Fruit fly (Drosophila melanogaster): Measurements from ENCODE around the gene CG6839.
A peak's percentile ranks its signal among the peaks of the same experiment; 100 is the strongest.

The CG6839 gene

DNA sequence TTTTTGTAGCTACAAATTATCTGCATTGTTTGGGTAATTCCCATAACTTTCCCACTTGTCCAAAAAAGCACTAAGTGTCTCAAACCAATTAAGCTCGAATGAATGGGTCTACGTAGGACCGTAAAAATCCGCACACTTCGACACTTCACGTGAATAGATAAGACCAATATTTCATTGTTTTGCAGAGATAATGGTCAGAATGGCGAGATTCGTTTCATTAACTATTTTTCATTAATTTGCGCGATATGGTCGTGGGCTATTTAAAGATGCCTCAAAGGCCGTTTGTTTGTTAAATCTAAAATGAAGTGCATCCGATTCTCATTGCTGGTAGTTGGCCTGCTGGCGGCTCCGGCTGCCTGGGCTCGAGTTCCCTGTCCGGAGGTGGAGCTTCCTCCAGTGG is at the start of gene CG6839:
TSS of gene CG6839 (plus strand) at position 301 of the 400 bp plus-strand sequence.
- TF ChIP-seq CG4496 (GFP tag; IDR thresholded peaks at IDR 0.05) (no peak), CG12605 (GFP tag; IDR thresholded peaks at IDR 0.05) (no peak), CG34367 (tag; optimal IDR thresholded peaks at IDR 0.05) (no peak), CG17806 (tag; optimal IDR thresholded peaks at IDR 0.05) (no peak), Snoo (tag; optimal IDR thresholded peaks at IDR 0.05) (no peak), gl (tag; optimal IDR thresholded peaks at IDR 0.05) (no peak), Pif1B (GFP tag; optimal IDR thresholded peaks at IDR 0.05) (no peak), Ets98B (GFP tag; IDR thresholded peaks at IDR 0.05) (no peak), CG8159 (tag; optimal IDR thresholded peaks at IDR 0.05) (no peak), EcR (GFP tag; optimal IDR thresholded peaks at IDR 0.05) (no peak), CG9948 (tag; optimal IDR thresholded peaks at IDR 0.05) (no peak), CG8301 (tag; optimal IDR thresholded peaks at IDR 0.05) (no peak), rn (GFP tag; IDR thresholded peaks at IDR 0.05) (no peak), D1 (tag; optimal IDR thresholded peaks at IDR 0.05) (no peak)

DNA sequence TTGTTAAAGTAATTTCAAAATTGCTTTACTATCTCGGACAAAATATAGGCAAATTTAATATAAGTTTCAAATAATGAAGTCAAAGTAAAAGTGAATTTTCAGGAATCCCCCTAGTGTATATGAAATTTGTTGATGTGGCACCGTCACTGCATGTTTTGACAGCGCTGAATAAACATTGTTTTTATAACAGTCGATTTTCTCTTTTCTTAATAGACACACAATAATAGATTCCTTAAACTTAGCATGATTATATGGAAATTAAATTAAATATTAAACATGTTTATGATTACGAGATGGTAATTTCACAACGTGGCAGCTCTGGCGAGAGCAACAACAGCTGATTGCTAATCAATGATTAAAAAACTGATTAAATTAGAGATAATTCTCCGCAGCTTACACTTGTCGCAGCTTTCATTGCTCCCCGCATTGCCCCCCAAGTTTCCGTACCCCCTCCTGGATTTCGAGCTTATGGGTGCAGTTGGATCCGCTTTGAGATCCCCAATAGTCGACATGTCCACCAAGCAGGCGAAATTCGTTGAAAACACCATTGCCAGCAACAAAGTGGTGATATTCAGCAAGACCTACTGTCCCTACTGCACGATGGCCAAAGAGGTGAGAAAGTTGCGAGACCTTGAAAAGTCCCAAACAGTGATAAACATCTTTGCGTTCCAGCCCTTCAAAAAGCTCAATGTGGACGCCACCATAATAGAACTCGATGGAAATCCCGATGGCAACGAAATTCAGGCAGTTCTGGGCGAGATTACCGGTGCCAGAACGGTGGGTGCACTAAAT is 48.1 kb upstream of the CG6839 start, which contains the start of gene Grx1:
TSS of gene Grx1 (plus strand) at position 196 of the 792 bp plus-strand sequence.
- TF ChIP-seq CG32121 (GFP tag; IDR thresholded peaks at IDR 0.05): 0 out of 2 replicates have a peak, but pooled peaks have one; percentile 42
- TF ChIP-seq CG17806 (tag; optimal IDR thresholded peaks at IDR 0.05): peak; percentile 38
- TF ChIP-seq CG12605 (GFP tag; IDR thresholded peaks at IDR 0.05): no peak
- no peak for TF ChIP-seq EcR (GFP tag; optimal IDR thresholded peaks at IDR 0.05)
- no peak for TF ChIP-seq fd96Ca (GFP tag; IDR thresholded peaks at IDR 0.05)
- TF ChIP-seq CG4496 (GFP tag; IDR thresholded peaks at IDR 0.05): peak; percentile 35; the same call in 1 of the 3 replicates
- TF ChIP-seq D1 (tag; optimal IDR thresholded peaks at IDR 0.05): no peak
- TF ChIP-seq CG15710 (tag; optimal IDR thresholded peaks at IDR 0.05): peak; percentile 40
- TF ChIP-seq CG9948 (tag; optimal IDR thresholded peaks at IDR 0.05): no peak
- TF ChIP-seq CG8301 (tag; optimal IDR thresholded peaks at IDR 0.05): peak; percentile 51
- TF ChIP-seq CG34367 (tag; optimal IDR thresholded peaks at IDR 0.05): no peak
- no peak for TF ChIP-seq gl (tag; optimal IDR thresholded peaks at IDR 0.05)
- TF ChIP-seq CG10348 (GFP tag; IDR thresholded peaks at IDR 0.05): no peak
- no peak for TF ChIP-seq CG14655 (GFP tag; optimal IDR thresholded peaks at IDR 0.05)
- TF ChIP-seq CG13204 (GFP tag; optimal IDR thresholded peaks at IDR 0.05): no peak
- TF ChIP-seq Ets98B (GFP tag; IDR thresholded peaks at IDR 0.05): peak; percentile 22; the same call in 1 of the 2 replicates
- TF ChIP-seq CG8159 (tag; optimal IDR thresholded peaks at IDR 0.05): peak; percentile 61
- TF ChIP-seq Snoo (tag; optimal IDR thresholded peaks at IDR 0.05): peak; percentile 41
- no peak for TF ChIP-seq Pif1A (GFP tag; optimal IDR thresholded peaks at IDR 0.05)
- TF ChIP-seq rn (GFP tag; IDR thresholded peaks at IDR 0.05): 0 out of 2 replicates have a peak, but pooled peaks have one; percentile 6
- peak; percentile 30 for TF ChIP-seq Pif1B (GFP tag; optimal IDR thresholded peaks at IDR 0.05)

DNA sequence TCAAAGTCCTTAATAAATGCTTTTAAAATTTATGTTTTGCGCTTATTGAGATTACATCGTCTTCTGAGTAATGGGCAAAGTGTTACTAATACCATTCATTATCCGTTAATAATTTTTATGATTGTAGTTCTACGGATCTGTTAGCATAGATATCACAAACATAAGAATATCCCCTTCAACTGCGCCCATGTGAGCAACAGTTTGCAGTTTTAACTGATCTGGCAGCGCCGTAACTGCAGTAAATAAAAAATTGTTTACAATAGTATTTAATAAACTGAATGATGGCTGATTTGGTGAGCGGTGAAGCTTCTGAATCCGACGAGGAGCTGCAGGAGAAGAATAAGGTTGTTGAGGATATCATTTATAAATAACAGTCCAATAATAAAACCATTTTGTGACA is 47.4 kb upstream of the CG6839 start, which contains the start of gene Blos3:
TSS of gene Blos3 (plus strand) at position 198 of the 400 bp plus-strand sequence.
- TF ChIP-seq CG9948 (tag; optimal IDR thresholded peaks at IDR 0.05) (peak; percentile 15), CG15710 (tag; optimal IDR thresholded peaks at IDR 0.05) (peak; percentile 24), rn (GFP tag; IDR thresholded peaks at IDR 0.05) (no peak), CG17806 (tag; optimal IDR thresholded peaks at IDR 0.05) (peak; percentile 32), CG4496 (GFP tag; IDR thresholded peaks at IDR 0.05) (peak; percentile 46; the same call in 2 of the 3 replicates), CG32121 (GFP tag; IDR thresholded peaks at IDR 0.05) (peak; percentile 63), CG34367 (tag; optimal IDR thresholded peaks at IDR 0.05) (no peak), gl (tag; optimal IDR thresholded peaks at IDR 0.05) (no peak), CG14655 (GFP tag; optimal IDR thresholded peaks at IDR 0.05) (no peak), fd96Ca (GFP tag; IDR thresholded peaks at IDR 0.05) (peak; percentile 65; the same call in 2 of the 3 replicates), Ets98B (GFP tag; IDR thresholded peaks at IDR 0.05) (no peak; the same call in 1 of the 2 replicates), Snoo (tag; optimal IDR thresholded peaks at IDR 0.05) (no peak)

DNA sequence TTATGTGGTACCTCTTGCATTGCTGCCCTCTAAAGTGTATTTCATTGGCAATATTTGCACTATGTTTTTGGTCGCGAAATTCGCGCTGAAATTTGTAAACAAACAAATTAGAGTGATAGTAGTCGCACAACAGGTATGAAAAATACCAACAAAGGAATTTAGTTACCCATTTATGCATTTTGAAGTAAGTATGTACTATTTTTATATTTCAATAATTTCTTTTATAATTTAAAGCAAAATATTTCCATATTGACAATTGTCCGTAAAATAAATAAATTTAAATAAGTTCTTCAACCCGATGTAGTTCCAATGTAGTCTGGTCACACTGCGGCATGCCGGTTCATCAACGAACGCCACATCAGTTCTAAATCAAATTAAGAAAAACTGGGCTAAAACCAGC is 44.9 kb upstream of the CG6839 start, which contains the start of the genes Rad9 and Uggt:
TSS of gene Rad9 (minus strand) at position 114 of the 400 bp plus-strand sequence.
TSS of gene Uggt (plus strand) at position 308 of the 400 bp plus-strand sequence.
- TF ChIP-seq CG17806 (tag; optimal IDR thresholded peaks at IDR 0.05) (no peak), Snoo (tag; optimal IDR thresholded peaks at IDR 0.05) (no peak), CG15710 (tag; optimal IDR thresholded peaks at IDR 0.05) (no peak), CG13204 (GFP tag; optimal IDR thresholded peaks at IDR 0.05) (no peak), CG8159 (tag; optimal IDR thresholded peaks at IDR 0.05) (no peak), CG9948 (tag; optimal IDR thresholded peaks at IDR 0.05) (no peak), CG14655 (GFP tag; optimal IDR thresholded peaks at IDR 0.05) (no peak), CG12605 (GFP tag; IDR thresholded peaks at IDR 0.05) (no peak), Pif1A (GFP tag; optimal IDR thresholded peaks at IDR 0.05) (no peak), CG32121 (GFP tag; IDR thresholded peaks at IDR 0.05) (no peak), CG10348 (GFP tag; IDR thresholded peaks at IDR 0.05) (no peak)

DNA sequence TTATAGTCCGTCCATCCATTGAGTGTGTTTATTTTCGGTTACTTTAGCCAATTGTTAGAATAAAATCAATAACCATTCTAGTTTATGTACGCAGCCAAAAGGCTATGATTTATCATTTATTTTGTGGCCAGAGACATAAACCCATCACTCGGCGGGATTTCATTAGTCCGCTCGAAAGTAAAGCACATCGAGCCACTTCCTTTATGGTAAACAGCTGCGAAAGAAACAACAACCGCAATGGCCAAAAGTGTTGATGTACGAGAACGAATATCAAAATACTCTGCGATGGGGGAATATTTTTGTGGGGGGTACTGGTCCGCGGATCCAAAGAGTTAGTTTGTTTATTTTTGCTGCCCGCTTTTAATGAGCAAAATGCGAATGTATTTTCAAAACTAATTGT is 35.8 kb upstream of the CG6839 start:
- TF ChIP-seq CG14655 (GFP tag; optimal IDR thresholded peaks at IDR 0.05) (no peak), EcR (GFP tag; optimal IDR thresholded peaks at IDR 0.05) (no peak), Ets98B (GFP tag; IDR thresholded peaks at IDR 0.05) (no peak), rn (GFP tag; IDR thresholded peaks at IDR 0.05) (no peak), CG8301 (tag; optimal IDR thresholded peaks at IDR 0.05) (no peak), CG8159 (tag; optimal IDR thresholded peaks at IDR 0.05) (no peak), CG4496 (GFP tag; IDR thresholded peaks at IDR 0.05) (no peak), CG17806 (tag; optimal IDR thresholded peaks at IDR 0.05) (no peak), CG34367 (tag; optimal IDR thresholded peaks at IDR 0.05) (no peak), Pif1A (GFP tag; optimal IDR thresholded peaks at IDR 0.05) (no peak), fd96Ca (GFP tag; IDR thresholded peaks at IDR 0.05) (no peak), CG15710 (tag; optimal IDR thresholded peaks at IDR 0.05) (no peak), CG9948 (tag; optimal IDR thresholded peaks at IDR 0.05) (no peak), CG13204 (GFP tag; optimal IDR thresholded peaks at IDR 0.05) (no peak), CG12605 (GFP tag; IDR thresholded peaks at IDR 0.05) (no peak), gl (tag; optimal IDR thresholded peaks at IDR 0.05) (no peak), CG32121 (GFP tag; IDR thresholded peaks at IDR 0.05) (no peak), Pif1B (GFP tag; optimal IDR thresholded peaks at IDR 0.05) (no peak), D1 (tag; optimal IDR thresholded peaks at IDR 0.05) (no peak)

All from whole organism, pupa.